Worm (Caenorhabditis elegans) whole organism, L1 larva: ENCODE results near the gene epc-1.

ENCODE experiments used
- C04F5.9 ChIP-seq: sonication (generic microtip); optimal IDR thresholded peaks from 2 replicates; lab custom pipeline; 2016; ENCODE audit warnings: missing genetic modification characterization, missing compliant biosample characterization
- C16A3.4 ChIP-seq: fragments of 150-350 bp; optimal IDR thresholded peaks from 2 replicates; lab custom pipeline; 2014; ENCODE audit warnings: missing biosample characterization, missing genetic modification characterization
- Y116A8C.19 ChIP-seq: sonication (generic microtip); optimal IDR thresholded peaks from 2 replicates; lab custom pipeline; 2016; ENCODE audit warnings: missing compliant biosample characterization, missing genetic modification characterization, borderline replicate concordance
- alr-1 ChIP-seq: fragments of 200-800 bp; sonication (Bioruptor generic); optimal IDR thresholded peaks from 2 replicates; lab custom pipeline; 2018; ENCODE audit warnings: borderline replicate concordance, mild to moderate bottlenecking, missing genetic modification characterization, missing compliant biosample characterization
- ama-1 ChIP-seq: fragments of 150-350 bp; optimal IDR thresholded peaks from 2 replicates; lab custom pipeline; 2014
- ceh-63 ChIP-seq: fragments of 200-800 bp; sonication (Bioruptor generic); optimal IDR thresholded peaks from 2 replicates; lab custom pipeline; 2018; ENCODE audit warnings: mild to moderate bottlenecking, missing genetic modification characterization, missing compliant biosample characterization
- ceh-88 ChIP-seq: fragments of 200-800 bp; sonication (Bioruptor generic); IDR thresholded peaks from 2 replicates; pipeline ENCODE4 v1.3.6; 2022; ENCODE audit warnings: missing genetic modification characterization, missing compliant biosample characterization
- dpl-1 ChIP-seq, 3 experiments: fragments of 150-350 bp in 2 of 3; sonication (generic microtip) in 1 of 3; optimal IDR thresholded peaks; 2 replicates each; lab custom pipeline; 2014 to 2017; ENCODE audit warnings: missing biosample characterization in 3 of 3, missing genetic modification characterization in 3 of 3, missing genetic modification reagents in 3 of 3
- efl-1 ChIP-seq, 4 experiments: fragments of 150-350 bp; optimal IDR thresholded peaks in 3 of 4; peaks in 1 of 4; 1 replicate in 1 of 4; 2 replicates in 3 of 4; lab custom pipeline; 2014; ENCODE audit warnings: missing biosample characterization in 2 of 4, missing genetic modification characterization in 2 of 4, missing genetic modification reagents in 2 of 4
- efl-3 ChIP-seq: fragments of 200-800 bp; sonication (Bioruptor generic); optimal IDR thresholded peaks from 2 replicates; lab custom pipeline; 2018; ENCODE audit warnings: mild to moderate bottlenecking, missing genetic modification characterization, missing compliant biosample characterization
- egl-27 ChIP-seq, 2 experiments: fragments of 150-350 bp in 1 of 2; sonication (generic microtip); optimal IDR thresholded peaks; 3 replicates each; lab custom pipeline; 2017 to 2018; ENCODE audit warnings: missing biosample characterization in 2 of 2, missing genetic modification characterization in 2 of 2, missing genetic modification reagents in 2 of 2
- elt-2 ChIP-seq: sonication (generic microtip); optimal IDR thresholded peaks from 2 replicates; lab custom pipeline; 2016; ENCODE audit warnings: missing genetic modification characterization, mild to moderate bottlenecking, inconsistent platforms, missing compliant biosample characterization, missing genetic modification reagents
- elt-3 ChIP-seq, 6 experiments: fragments of 150-350 bp in 1 of 6; sonication (generic microtip); optimal IDR thresholded peaks; 2 replicates each; lab custom pipeline; 2017 to 2018; ENCODE audit warnings: missing biosample characterization in 6 of 6, missing genetic modification characterization in 6 of 6, inconsistent platforms in 1 of 6
- ets-5 ChIP-seq: fragments of 200-800 bp; sonication (Bioruptor generic); IDR thresholded peaks from 2 replicates; pipeline ENCODE4 v1.3.6; 2022; ENCODE audit warnings: missing genetic modification characterization, missing compliant biosample characterization
- fkh-8 ChIP-seq: sonication (generic microtip); optimal IDR thresholded peaks from 2 replicates; lab custom pipeline; 2016; ENCODE audit warnings: mild to moderate bottlenecking, missing genetic modification characterization, missing compliant biosample characterization
- hlh-4 ChIP-seq: sonication (generic microtip); optimal IDR thresholded peaks from 2 replicates; lab custom pipeline; 2016; ENCODE audit warnings: mild to moderate bottlenecking, missing genetic modification characterization, missing compliant biosample characterization
- hpl-2 ChIP-seq: fragments of 150-350 bp; optimal IDR thresholded peaks from 2 replicates; lab custom pipeline; 2014; ENCODE audit warnings: missing biosample characterization, missing genetic modification reagents, missing genetic modification characterization
- lsy-2 ChIP-seq, 2 experiments: fragments of 150-350 bp; optimal IDR thresholded peaks; 2 replicates each; lab custom pipeline; 2014; ENCODE audit warnings: missing biosample characterization in 2 of 2, missing genetic modification characterization in 2 of 2
- mab-9 ChIP-seq: fragments of 200-800 bp; sonication (Bioruptor generic); IDR thresholded peaks from 2 replicates; pipeline ENCODE4 v1.3.6; 2022; ENCODE audit warnings: missing genetic modification reagents, missing genetic modification characterization, missing compliant biosample characterization
- mdl-1 ChIP-seq, 2 experiments: fragments of 150-350 bp; optimal IDR thresholded peaks; 2 replicates each; lab custom pipeline; 2014 to 2017; ENCODE audit warnings: missing biosample characterization in 2 of 2, missing genetic modification characterization in 2 of 2, inconsistent platforms in 1 of 2
- nhr-11 ChIP-seq: fragments of 150-350 bp; optimal IDR thresholded peaks from 2 replicates; lab custom pipeline; 2014; ENCODE audit warnings: missing biosample characterization, missing genetic modification characterization
- nhr-19 ChIP-seq: fragments of 200-800 bp; sonication (Bioruptor generic); conservative IDR thresholded peaks from 2 replicates; pipeline ENCODE4 v1.3.6; 2022; ENCODE audit warnings: missing genetic modification characterization, missing compliant biosample characterization
- nhr-20 ChIP-seq: sonication (generic microtip); optimal IDR thresholded peaks from 2 replicates; lab custom pipeline; 2016; ENCODE audit warnings: mild to moderate bottlenecking, missing genetic modification characterization, missing compliant biosample characterization
- nhr-47 ChIP-seq: sonication (generic microtip); optimal IDR thresholded peaks from 2 replicates; lab custom pipeline; 2016; ENCODE audit warnings: mild to moderate bottlenecking, missing genetic modification characterization, moderate library complexity, missing compliant biosample characterization
- nhr-77 ChIP-seq: fragments of 150-350 bp; optimal IDR thresholded peaks from 2 replicates; lab custom pipeline; 2014; ENCODE audit warnings: missing biosample characterization, missing genetic modification characterization
- nhr-84 ChIP-seq: sonication (generic microtip); optimal IDR thresholded peaks from 2 replicates; lab custom pipeline; 2017; ENCODE audit warnings: missing biosample characterization, missing genetic modification characterization
- nhr-85 ChIP-seq: sonication (generic microtip); peaks from one replicate; lab custom pipeline; 2016; ENCODE audit warnings: missing genetic modification characterization, inconsistent platforms, missing compliant biosample characterization
- nhr-90 ChIP-seq: sonication (generic microtip); optimal IDR thresholded peaks from 2 replicates; lab custom pipeline; 2016; ENCODE audit warnings: mild to moderate bottlenecking, missing genetic modification characterization, missing compliant biosample characterization; ENCODE audit not compliant: poor library complexity
- pag-3 ChIP-seq: sonication (generic microtip); optimal IDR thresholded peaks from 2 replicates; lab custom pipeline; 2017; ENCODE audit warnings: missing genetic modification characterization, mild to moderate bottlenecking, missing compliant biosample characterization, antibody characterized with exemption, borderline replicate concordance; ENCODE audit not compliant: insufficient read depth
- pqm-1 ChIP-seq: sonication (generic microtip); optimal IDR thresholded peaks from 3 replicates; lab custom pipeline; 2017; ENCODE audit warnings: missing biosample characterization, missing genetic modification characterization
- skn-1 ChIP-seq: fragments of 150-350 bp; optimal IDR thresholded peaks from 2 replicates; lab custom pipeline; 2014; ENCODE audit warnings: missing biosample characterization, missing genetic modification characterization
- snpc-4 ChIP-seq: fragments of 150-350 bp; optimal IDR thresholded peaks from 2 replicates; lab custom pipeline; 2014; ENCODE audit warnings: missing biosample characterization, missing genetic modification characterization
- snu-23 ChIP-seq: sonication (generic microtip); optimal IDR thresholded peaks from 2 replicates; lab custom pipeline; 2016; ENCODE audit warnings: missing genetic modification characterization, missing compliant biosample characterization
- sup-37 ChIP-seq: fragments of 200-800 bp; sonication (Bioruptor generic); optimal IDR thresholded peaks from 2 replicates; lab custom pipeline; 2018; ENCODE audit warnings: mild to moderate bottlenecking, missing genetic modification characterization, missing compliant biosample characterization
- tbx-2 ChIP-seq: sonication (generic microtip); optimal IDR thresholded peaks from 2 replicates; lab custom pipeline; 2016; ENCODE audit warnings: missing genetic modification characterization, missing compliant biosample characterization
- unc-30 ChIP-seq: sonication (generic microtip); optimal IDR thresholded peaks from 2 replicates; lab custom pipeline; 2017; ENCODE audit warnings: missing biosample characterization, missing genetic modification characterization
- unc-62 ChIP-seq: fragments of 150-350 bp; optimal IDR thresholded peaks from 2 replicates; lab custom pipeline; 2014; ENCODE audit warnings: missing biosample characterization, missing genetic modification reagents, missing genetic modification characterization
- vab-15 ChIP-seq: sonication (generic microtip); optimal IDR thresholded peaks from 2 replicates; lab custom pipeline; 2017; ENCODE audit warnings: missing genotype, mild to moderate bottlenecking, missing genetic modification characterization, missing compliant biosample characterization
- zag-1 ChIP-seq: fragments of 150-350 bp; optimal IDR thresholded peaks from 2 replicates; lab custom pipeline; 2014; ENCODE audit warnings: missing biosample characterization, missing genetic modification characterization
- ztf-11 ChIP-seq, 2 experiments: sonication (generic microtip); optimal IDR thresholded peaks; 2 replicates each; lab custom pipeline; 2016 to 2017; ENCODE audit warnings: missing genetic modification characterization in 2 of 2, missing biosample characterization in 1 of 2, missing compliant biosample characterization in 1 of 2
- ztf-4 ChIP-seq: fragments of 150-350 bp; optimal IDR thresholded peaks from 2 replicates; lab custom pipeline; 2014; ENCODE audit warnings: missing biosample characterization, missing genetic modification characterization

Gene epc-1

ce11 chrIII:12598418-12599330 lies 9.7 kb downstream of the epc-1 start (continued):
- peak; percentile 88 for TF ChIP-seq nhr-85 (tag; lab: Kevin White, UChicago)
- TF ChIP-seq efl-3 (GFP tag; lab: Kevin White, UChicago): no peak

- TF ChIP-seq ama-1 (lab: Kevin White, UChicago) (peak; percentile 50), mdl-1 (tag; optimal IDR thresholded peaks at IDR 0.05; lab: Kevin White, UChicago) (no peak), efl-1 (optimal IDR thresholded peaks at IDR 0.05; lab: Kevin White, UChicago) (no peak), efl-1 (GFP tag; optimal IDR thresholded peaks at IDR 0.05 in 1 of 2; lab: Kevin White, UChicago) (peak in 1 of 2 experiments; percentile 86)
These were observed 12.7 kb downstream of the epc-1 start for ce11 chrIII:12595640-12596039.

DNA sequence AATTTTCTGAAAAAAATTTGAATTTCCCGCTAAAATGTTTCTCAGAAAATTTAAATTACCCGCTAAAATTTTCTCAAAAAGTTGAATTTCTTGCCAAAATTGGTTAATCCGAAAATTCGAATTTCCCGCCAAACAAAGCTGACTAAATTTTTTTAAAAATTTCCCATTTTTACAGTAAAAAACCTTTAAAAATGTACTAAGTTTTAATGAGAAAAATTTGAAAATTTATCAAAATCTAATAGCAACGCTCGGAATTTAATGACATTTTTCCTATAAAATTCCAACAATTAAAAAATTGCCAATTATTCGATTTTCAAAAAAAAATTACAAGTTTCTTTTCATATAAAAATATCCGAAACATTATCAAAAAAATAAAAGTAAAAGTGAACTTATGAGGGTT lies 16.5 kb downstream of the epc-1 start:
- no peak for TF ChIP-seq elt-3 (tag; optimal IDR thresholded peaks at IDR 0.05; lab: Kevin White, UChicago)

- TF ChIP-seq nhr-19 (GFP tag; lab: Robert Waterston, UW): no peak
- TF ChIP-seq snpc-4 (tag; lab: Kevin White, UChicago): no peak
- TF ChIP-seq nhr-11 (tag; lab: Kevin White, UChicago): no peak
- no peak for TF ChIP-seq ztf-4 (tag; lab: Kevin White, UChicago)
- no peak for TF ChIP-seq vab-15 (tag; lab: Kevin White, UChicago)
- no peak for TF ChIP-seq lsy-2 (tag; optimal IDR thresholded peaks at IDR 0.05; lab: Kevin White, UChicago)
- no peak for TF ChIP-seq snu-23 (GFP tag; lab: Kevin White, UChicago)
- TF ChIP-seq tbx-2 (tag; lab: Kevin White, UChicago): no peak
- TF ChIP-seq dpl-1 (GFP tag; optimal IDR thresholded peaks at IDR 0.05; lab: Kevin White, UChicago): no peak
- TF ChIP-seq elt-2 (tag; lab: Kevin White, UChicago): no peak
These were observed 22.5 kb downstream of the epc-1 start for ce11 chrIII:12585842-12586241.

DNA sequence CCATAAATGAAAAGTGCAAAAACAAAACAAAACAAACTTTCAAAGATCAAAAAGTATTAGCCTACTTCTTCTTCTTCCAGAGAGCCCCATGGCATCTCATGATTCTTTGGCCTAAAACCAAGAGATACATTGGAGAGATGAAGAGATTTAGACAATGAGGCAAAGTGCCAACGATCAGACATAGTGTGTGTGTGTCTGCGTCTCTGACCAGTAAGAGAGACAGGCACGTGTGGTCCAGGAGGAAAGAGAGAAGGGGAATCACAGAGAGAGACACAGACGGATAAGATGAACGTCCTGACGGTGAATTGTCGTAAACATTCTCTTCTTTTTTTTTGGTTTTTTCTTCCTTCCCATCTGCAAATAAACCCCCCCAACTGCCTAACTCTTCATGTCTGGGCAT lies 24.9 kb downstream of the epc-1 start:
- TF ChIP-seq ztf-4 (tag; lab: Kevin White, UChicago) (peak; percentile 94), elt-3 (tag; optimal IDR thresholded peaks at IDR 0.05; lab: Kevin White, UChicago) (peak in 3 of 6 experiments; percentile 6 to 81 (median 74)), sup-37 (peak; percentile 49), C16A3.4 (tag; lab: Kevin White, UChicago) (peak; percentile 91), pqm-1 (tag; lab: Kevin White, UChicago) (no peak), unc-30 (no peak), C04F5.9 (peak; percentile 37), zag-1 (tag; lab: Kevin White, UChicago) (peak; percentile 80), elt-2 (tag; lab: Kevin White, UChicago) (peak; percentile 48), nhr-84 (tag; lab: Kevin White, UChicago) (no peak), fkh-8 (tag; lab: Kevin White, UChicago) (peak; percentile 94), nhr-47 (peak; percentile 95), Y116A8C.19 (tag; lab: Kevin White, UChicago) (no peak), nhr-77 (tag; lab: Kevin White, UChicago) (peak; percentile 93), egl-27 (tag; optimal IDR thresholded peaks at IDR 0.05; lab: Kevin White, UChicago) (peak; percentile 89 to 93), efl-3 (GFP tag; lab: Kevin White, UChicago) (no peak), skn-1 (peak; percentile 74), ets-5 (GFP tag; lab: Robert Waterston, UW) (no peak), pag-3 (tag; lab: Kevin White, UChicago) (peak; percentile 95), nhr-90 (tag; lab: Kevin White, UChicago) (peak; percentile 83), snu-23 (GFP tag; lab: Kevin White, UChicago) (peak; percentile 98), hpl-2 (GFP tag; lab: Kevin White, UChicago) (no peak), ztf-11 (tag; optimal IDR thresholded peaks at IDR 0.05; lab: Kevin White, UChicago) (peak in 1 of 2 experiments; percentile 77), alr-1 (tag; lab: Kevin White, UChicago) (no peak), mab-9 (GFP tag; lab: Robert Waterston, UW) (peak; percentile 70), unc-62 (GFP tag; lab: Kevin White, UChicago) (no peak), tbx-2 (tag; lab: Kevin White, UChicago) (peak; percentile 95), nhr-20 (tag; lab: Kevin White, UChicago) (peak; percentile 95), hlh-4 (tag; lab: Kevin White, UChicago) (no peak), ceh-88 (GFP tag; lab: Robert Waterston, UW) (peak; percentile 67; the same call in 1 of the 2 replicates), ceh-63 (GFP tag; lab: Kevin White, UChicago) (no peak)
